Worm (Caenorhabditis elegans): ENCODE results near the gene nhr-9.

Gene nhr-9

ce11 chrIII:7087180-7087579 is 8.1 kb upstream of the nhr-9 start:
- TF ChIP-seq ceh-9 (tag; optimal IDR thresholded peaks at IDR 0.05) (no peak), elt-2 (tag; optimal IDR thresholded peaks at IDR 0.05) (peak; percentile 28), ceh-28 (tag; optimal IDR thresholded peaks at IDR 0.05) (no peak), egl-5 (tag; optimal IDR thresholded peaks at IDR 0.05) (no peak), zag-1 (tag; optimal IDR thresholded peaks at IDR 0.05) (no peak), mdl-1 (tag; optimal IDR thresholded peaks at IDR 0.05) (no peak), egl-27 (tag; optimal IDR thresholded peaks at IDR 0.05) (no peak)

DNA sequence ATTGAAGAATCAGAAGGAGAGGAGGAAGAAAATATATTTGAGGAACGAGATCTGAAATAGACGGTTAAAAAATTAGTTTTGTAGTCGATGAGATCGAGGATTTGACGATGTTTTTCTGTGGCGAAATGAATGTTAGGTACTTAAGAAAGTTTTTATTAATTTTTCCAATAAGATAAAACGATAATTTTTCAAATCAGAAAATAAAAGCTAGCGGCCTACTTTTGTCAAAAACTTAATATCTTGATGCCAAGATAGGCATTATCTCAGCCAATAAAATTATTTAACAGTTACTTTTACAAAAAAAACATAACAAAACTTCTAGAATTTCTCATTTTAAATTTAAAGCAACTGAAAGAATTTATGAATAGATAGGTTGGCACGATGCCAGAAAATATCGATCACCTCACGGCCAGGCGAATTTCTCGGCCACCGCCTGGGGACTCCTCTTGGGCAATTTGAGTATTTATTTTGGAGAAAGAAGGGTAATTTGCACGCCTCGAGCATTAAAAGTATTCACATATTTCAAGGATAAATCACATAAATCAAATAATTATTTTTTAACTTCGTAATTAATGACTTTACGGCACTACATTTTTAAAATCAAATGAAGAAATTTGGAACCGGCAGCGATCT is 7.5 kb upstream of the nhr-9 start, which contains the start of gene fubl-2:
Gene fubl-2, minus strand, starts transcription at position 51 of the 633 bp plus-strand sequence.
- TF ChIP-seq nhr-12 (tag; optimal IDR thresholded peaks at IDR 0.05): no peak
- TF ChIP-seq fkh-10 (GFP tag; optimal IDR thresholded peaks at IDR 0.05): no peak
- no peak for TF ChIP-seq egl-27 (tag; optimal IDR thresholded peaks at IDR 0.05)
- no peak for TF ChIP-seq elt-1 (tag; optimal IDR thresholded peaks at IDR 0.05)
- TF ChIP-seq elt-2 (tag; optimal IDR thresholded peaks at IDR 0.05): peak; percentile 35
- peak; percentile 71 for TF ChIP-seq pha-4 (tag; optimal IDR thresholded peaks at IDR 0.05)
- TF ChIP-seq fkh-2 (tag; optimal IDR thresholded peaks at IDR 0.05): no peak
- no peak for TF ChIP-seq fos-1 (tag; optimal IDR thresholded peaks at IDR 0.05)
- no peak for TF ChIP-seq sea-2 (GFP tag; optimal IDR thresholded peaks at IDR 0.05)
- no peak for TF ChIP-seq jun-1 (tag; optimal IDR thresholded peaks at IDR 0.05)
- TF ChIP-seq ztf-11 (tag; optimal IDR thresholded peaks at IDR 0.05): no peak
- no peak for TF ChIP-seq nhr-76 (tag; optimal IDR thresholded peaks at IDR 0.05)
- TF ChIP-seq aly-2 (tag; optimal IDR thresholded peaks at IDR 0.05): no peak
- TF ChIP-seq nhr-23 (tag; optimal IDR thresholded peaks at IDR 0.05): no peak
- TF ChIP-seq nhr-67 (tag; optimal IDR thresholded peaks at IDR 0.05): no peak
- no peak for TF ChIP-seq ceh-16 (tag; optimal IDR thresholded peaks at IDR 0.05)
- TF ChIP-seq pqm-1 (tag; optimal IDR thresholded peaks at IDR 0.05): peak; percentile 24
- TF ChIP-seq ZK546.5 (tag; optimal IDR thresholded peaks at IDR 0.05): no peak
- no peak for TF ChIP-seq daf-12 (tag; optimal IDR thresholded peaks at IDR 0.05)
- no peak for TF ChIP-seq unc-39 (tag; optimal IDR thresholded peaks at IDR 0.05)
- TF ChIP-seq ama-1 (optimal IDR thresholded peaks at IDR 0.05): no peak
- no peak for TF ChIP-seq ztf-4 (tag; optimal IDR thresholded peaks at IDR 0.05)
- TF ChIP-seq skn-1 (tag; optimal IDR thresholded peaks at IDR 0.05): no peak
- peak; percentile 83 for TF ChIP-seq nhr-43 (tag; optimal IDR thresholded peaks at IDR 0.05; ENCODE audit: poor library complexity, severe bottlenecking)
- no peak for TF ChIP-seq mml-1 (tag; optimal IDR thresholded peaks at IDR 0.05)
- TF ChIP-seq eor-1 (tag; optimal IDR thresholded peaks at IDR 0.05): no peak
- TF ChIP-seq nhr-237 (tag; optimal IDR thresholded peaks at IDR 0.05): no peak
- TF ChIP-seq egl-5 (tag; optimal IDR thresholded peaks at IDR 0.05): no peak
- no peak for TF ChIP-seq tbx-2 (tag; optimal IDR thresholded peaks at IDR 0.05)
- no peak for TF ChIP-seq lsy-12 (tag; optimal IDR thresholded peaks at IDR 0.05)
- no peak for TF ChIP-seq nhr-11 (tag; optimal IDR thresholded peaks at IDR 0.05)
- TF ChIP-seq ceh-9 (tag; optimal IDR thresholded peaks at IDR 0.05): no peak
- TF ChIP-seq unc-62 (GFP tag; optimal IDR thresholded peaks at IDR 0.05): no peak
- TF ChIP-seq nhr-25 (tag; optimal IDR thresholded peaks at IDR 0.05): peak; percentile 41
- TF ChIP-seq lin-39 (tag; optimal IDR thresholded peaks at IDR 0.05): peak; percentile 72
- TF ChIP-seq nfya-1 (tag; optimal IDR thresholded peaks at IDR 0.05; ENCODE audit: insufficient read depth): peak; percentile 68
- TF ChIP-seq ceh-28 (tag; optimal IDR thresholded peaks at IDR 0.05): peak; percentile 73
- TF ChIP-seq mdl-1 (tag; optimal IDR thresholded peaks at IDR 0.05): no peak
- no peak for TF ChIP-seq nhr-28 (tag; optimal IDR thresholded peaks at IDR 0.05)
- TF ChIP-seq nhr-77 (tag; optimal IDR thresholded peaks at IDR 0.05): no peak
- no peak for TF ChIP-seq ceh-82 (tag; optimal IDR thresholded peaks at IDR 0.05)
- peak; percentile 82 for TF ChIP-seq lin-15B (tag; optimal IDR thresholded peaks at IDR 0.05)
- no peak for TF ChIP-seq hmg-11 (tag; optimal IDR thresholded peaks at IDR 0.05)
- TF ChIP-seq snpc-4 (tag; optimal IDR thresholded peaks at IDR 0.05): peak; percentile 58
- peak; percentile 44 for TF ChIP-seq R02D3.7 (tag; optimal IDR thresholded peaks at IDR 0.05)
- TF ChIP-seq zag-1 (tag; optimal IDR thresholded peaks at IDR 0.05): no peak
- no peak for TF ChIP-seq elt-3 (tag; optimal IDR thresholded peaks at IDR 0.05)

Measured in whole organism, L3 larva.